Fruit fly (Drosophila melanogaster) whole organism, embryonic: ENCODE measurements around the gene CG5225.
A peak's percentile ranks its signal among the peaks of the same experiment; 100 is the strongest.

Source experiments
- Atf-2 ChIP-seq: fragments of 200-800 bp; sonication (Bioruptor generic); optimal IDR thresholded peaks from 2 replicates; lab custom pipeline; 2016; ENCODE audit warnings: missing biosample characterization, missing genetic modification characterization
- CG14014 ChIP-seq: fragments of 200-800 bp; sonication (Bioruptor generic); IDR thresholded peaks from 2 replicates; pipeline ENCODE4 v1.3.6; 2022; ENCODE audit warnings: missing biosample characterization, missing genetic modification characterization
- CG18262 ChIP-seq: fragments of 200-800 bp; optimal IDR thresholded peaks from 3 replicates; lab custom pipeline; 2019; ENCODE audit warnings: missing biosample characterization, mild to moderate bottlenecking, missing genetic modification characterization, moderate library complexity
- CG2129 ChIP-seq: fragments of 200-800 bp; sonication (Bioruptor generic); IDR thresholded peaks from 2 replicates; pipeline ENCODE4 v1.3.6; 2022; ENCODE audit warnings: missing biosample characterization, missing genetic modification characterization; ENCODE audit not compliant: partially characterized antibody
- CG2889 ChIP-seq: fragments of 200-800 bp; sonication (Bioruptor generic); IDR thresholded peaks from 3 replicates; pipeline ENCODE4 v1.3.6; 2022; ENCODE audit warnings: missing biosample characterization, missing genetic modification characterization
- CG6813 ChIP-seq: fragments of 200-800 bp; sonication (Bioruptor generic); optimal IDR thresholded peaks from 2 replicates; lab custom pipeline; 2017; ENCODE audit warnings: missing biosample characterization, missing genetic modification characterization, mild to moderate bottlenecking, moderate library complexity, missing genetic modification reagents
- CG9727 ChIP-seq: fragments of 200-800 bp; sonication (Bioruptor generic); optimal IDR thresholded peaks from 3 replicates; lab custom pipeline; 2017; ENCODE audit warnings: missing biosample characterization, mild to moderate bottlenecking, missing genetic modification characterization
- HLH4C ChIP-seq: fragments of 200-800 bp; sonication (Bioruptor generic); IDR thresholded peaks from 3 replicates; pipeline ENCODE4 v1.3.6; 2022; ENCODE audit warnings: missing biosample characterization, missing genetic modification characterization; ENCODE audit not compliant: partially characterized antibody
- chif ChIP-seq, 2 experiments: fragments of 200-800 bp; sonication (Bioruptor generic); optimal IDR thresholded peaks; 3 replicates each; lab custom pipeline; 2016; ENCODE audit warnings: missing biosample characterization in 2 of 2, missing genetic modification characterization in 2 of 2
- dmrt11E ChIP-seq: fragments of 200-800 bp; sonication (Bioruptor generic); optimal IDR thresholded peaks from 3 replicates; lab custom pipeline; 2018; ENCODE audit warnings: missing biosample characterization, mild to moderate bottlenecking, missing genetic modification characterization, moderate library complexity

DNA sequence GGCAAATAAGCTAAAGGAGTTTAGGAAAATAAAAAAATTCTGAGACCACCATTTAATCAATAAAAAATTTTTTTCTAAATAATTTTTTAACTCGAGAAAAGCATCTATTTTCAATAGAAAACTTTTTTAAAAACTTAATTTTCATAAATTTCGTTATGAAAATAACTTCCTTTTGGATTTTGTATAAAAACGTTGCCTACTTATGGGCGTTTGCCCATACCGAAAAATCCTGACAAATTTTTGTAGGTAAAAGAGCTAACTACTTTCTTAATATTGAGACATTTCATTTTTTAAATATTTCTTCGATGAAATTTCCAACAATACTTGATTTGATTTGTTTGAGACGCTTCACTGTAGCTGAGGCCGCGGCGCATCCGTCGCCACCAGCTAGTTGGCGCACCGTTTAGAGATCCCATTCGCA is 31.8 kb downstream of the CG5225 start:
- TF ChIP-seq CG6813 (no peak), CG14014 (GFP tag; lab: Robert Waterston, UW) (no peak), dmrt11E (tag; lab: Kevin White, UChicago) (peak; percentile 36), Atf-2 (GFP tag; lab: Kevin White, UChicago) (no peak), CG2889 (GFP tag; lab: Robert Waterston, UW) (no peak), CG18262 (tag; lab: Kevin White, UChicago) (peak; percentile 79), CG9727 (GFP tag; lab: Kevin White, UChicago) (peak; percentile 51), chif (GFP tag; optimal IDR thresholded peaks at IDR 0.05; lab: Kevin White, UChicago) (peak in 1 of 2 experiments; percentile 3), HLH4C (GFP tag; lab: Robert Waterston, UW) (no peak), CG2129 (GFP tag; lab: Robert Waterston, UW) (no peak)
